Fruit fly (Drosophila melanogaster) whole organism, embryonic: ENCODE results near the gene Mst57Da.

Experiments
- Awh ChIP-seq: fragments of 200-800 bp; sonication (Bioruptor generic); IDR thresholded peaks from 2 replicates; pipeline ENCODE4, ENCODE4 v1.3.6; 2022; ENCODE audit warnings: missing biosample characterization, missing genetic modification characterization
- C15 ChIP-seq: fragments of 200-800 bp; sonication (Bioruptor generic); IDR thresholded peaks from 3 replicates; pipeline ENCODE4 v1.3.6; 2022; ENCODE audit warnings: missing biosample characterization, missing genetic modification characterization
- CG11456 ChIP-seq: fragments of 200-800 bp; sonication (Bioruptor generic); IDR thresholded peaks from 3 replicates; pipeline ENCODE4 v1.3.6; 2022; ENCODE audit warnings: missing biosample characterization, missing genetic modification characterization
- CG11723 ChIP-seq: fragments of 200-800 bp; sonication (Bioruptor generic); optimal IDR thresholded peaks from 2 replicates; lab custom pipeline; 2017; ENCODE audit warnings: missing biosample characterization, mild to moderate bottlenecking, missing genetic modification characterization
- CG13624 ChIP-seq: fragments of 200-800 bp; sonication (Bioruptor generic); optimal IDR thresholded peaks from 2 replicates; lab custom pipeline; 2016; ENCODE audit warnings: missing biosample characterization, missing genetic modification characterization
- CG1647 ChIP-seq: fragments of 200-800 bp; sonication (Bioruptor generic); optimal IDR thresholded peaks from 3 replicates; lab custom pipeline; 2016; ENCODE audit warnings: missing biosample characterization, missing genetic modification characterization
- CG17359 ChIP-seq: fragments of 200-800 bp; sonication (Bioruptor generic); optimal IDR thresholded peaks from 3 replicates; lab custom pipeline; 2018; ENCODE audit warnings: missing biosample characterization, mild to moderate bottlenecking, missing genetic modification characterization, moderate library complexity
- CG17361 ChIP-seq: fragments of 200-800 bp; sonication (Bioruptor generic); IDR thresholded peaks from 3 replicates; pipeline ENCODE4 v1.3.6; 2022; ENCODE audit warnings: missing biosample characterization, missing genetic modification characterization
- CG17802 ChIP-seq: fragments of 200-800 bp; sonication (Bioruptor generic); optimal IDR thresholded peaks from 2 replicates; lab custom pipeline; 2018; ENCODE audit warnings: missing biosample characterization, mild to moderate bottlenecking, missing genetic modification characterization, moderate library complexity
- CG2875 ChIP-seq: fragments of 200-800 bp; sonication (Bioruptor generic); optimal IDR thresholded peaks from 2 replicates; lab custom pipeline; 2017; ENCODE audit warnings: missing biosample characterization, mild to moderate bottlenecking, missing genetic modification characterization, missing genetic modification reagents
- CG30431 ChIP-seq: fragments of 200-800 bp; sonication (Bioruptor generic); optimal IDR thresholded peaks from 2 replicates; lab custom pipeline; 2017; ENCODE audit warnings: missing biosample characterization, missing genetic modification characterization
- CG34224 ChIP-seq: fragments of 200-800 bp; sonication (Bioruptor generic); IDR thresholded peaks from 3 replicates; pipeline ENCODE4 v1.3.6; 2022; ENCODE audit warnings: missing biosample characterization, missing genetic modification characterization; ENCODE audit not compliant: partially characterized antibody
- CG3838 ChIP-seq: fragments of 200-800 bp; sonication (Bioruptor generic); optimal IDR thresholded peaks from 3 replicates; lab custom pipeline; 2016; ENCODE audit warnings: missing biosample characterization, missing genetic modification characterization
- CG4282 ChIP-seq: fragments of 200-800 bp; sonication (Bioruptor generic); optimal IDR thresholded peaks from 2 replicates; lab custom pipeline; 2016; ENCODE audit warnings: missing biosample characterization, missing genetic modification characterization
- CG4328 ChIP-seq: fragments of 200-800 bp; sonication (Bioruptor generic); optimal IDR thresholded peaks from 3 replicates; lab custom pipeline; 2017; ENCODE audit warnings: missing biosample characterization, missing genetic modification reagents, missing genetic modification characterization
- CG9727 ChIP-seq: fragments of 200-800 bp; sonication (Bioruptor generic); optimal IDR thresholded peaks from 3 replicates; lab custom pipeline; 2017; ENCODE audit warnings: missing biosample characterization, mild to moderate bottlenecking, missing genetic modification characterization
- Dad ChIP-seq: fragments of 200-800 bp; sonication (Bioruptor generic); optimal IDR thresholded peaks from 3 replicates; lab custom pipeline; 2016; ENCODE audit warnings: missing biosample characterization, missing genetic modification characterization
- Doc3 ChIP-seq: fragments of 200-800 bp; sonication (Bioruptor generic); IDR thresholded peaks from 3 replicates; pipeline ENCODE4 v1.3.6; 2022; ENCODE audit warnings: missing biosample characterization, missing genetic modification characterization; ENCODE audit not compliant: partially characterized antibody
- Eip74EF ChIP-seq, 2 experiments: fragments of 200-800 bp in 1 of 2; fragments of >200 bp in 1 of 2; sonication (Bioruptor generic) in 1 of 2; optimal IDR thresholded peaks; 2 replicates each; lab custom pipeline; 2017 to 2019; ENCODE audit warnings: missing biosample characterization in 2 of 2, missing genetic modification characterization in 2 of 2, mild to moderate bottlenecking in 1 of 2, moderate library complexity in 1 of 2
- Fer3 ChIP-seq: fragments of 200-800 bp; sonication (Bioruptor generic); optimal IDR thresholded peaks from 2 replicates; lab custom pipeline; 2018; ENCODE audit warnings: missing biosample characterization, mild to moderate bottlenecking, missing genetic modification characterization, moderate library complexity
- H15 ChIP-seq: fragments of 200-800 bp; sonication (Bioruptor generic); IDR thresholded peaks from 3 replicates; pipeline ENCODE4 v1.3.6; 2022; ENCODE audit warnings: missing biosample characterization, missing genetic modification characterization
- H2.0 ChIP-seq: fragments of 200-800 bp; sonication (Bioruptor generic); IDR thresholded peaks from 2 replicates; pipeline ENCODE4 v1.3.6; 2022; ENCODE audit warnings: missing biosample characterization, missing genetic modification characterization
- HHEX ChIP-seq: fragments of 200-800 bp; sonication (Bioruptor generic); optimal IDR thresholded peaks from 3 replicates; lab custom pipeline; 2017; ENCODE audit warnings: missing biosample characterization, mild to moderate bottlenecking, missing genetic modification characterization, missing genetic modification reagents
- Hmx ChIP-seq: fragments of 200-800 bp; sonication (Bioruptor generic); optimal IDR thresholded peaks from 2 replicates; lab custom pipeline; 2016; ENCODE audit warnings: missing biosample characterization, missing genetic modification characterization
- MESR4 ChIP-seq: fragments of 200-800 bp; sonication (Bioruptor generic); optimal IDR thresholded peaks from 2 replicates; lab custom pipeline; 2018; ENCODE audit warnings: missing biosample characterization, mild to moderate bottlenecking, missing genetic modification characterization, moderate library complexity
- Pdp1 ChIP-seq, 2 experiments: fragments of 200-800 bp; sonication (Bioruptor generic); optimal IDR thresholded peaks; 3 replicates each; lab custom pipeline; 2016; ENCODE audit warnings: missing biosample characterization in 2 of 2, missing genetic modification characterization in 2 of 2, mild to moderate bottlenecking in 1 of 2, moderate library complexity in 1 of 2
- Spps ChIP-seq: fragments of 200-800 bp; sonication (Bioruptor generic); optimal IDR thresholded peaks from 2 replicates; lab custom pipeline; 2018; ENCODE audit warnings: missing biosample characterization, mild to moderate bottlenecking, missing genetic modification characterization
- ash1 ChIP-seq: fragments of 200-800 bp; sonication (Bioruptor generic); optimal IDR thresholded peaks from 2 replicates; lab custom pipeline; 2018; ENCODE audit warnings: missing biosample characterization, mild to moderate bottlenecking, missing genetic modification characterization
- bowl ChIP-seq: fragments of 200-800 bp; sonication (Bioruptor generic); IDR thresholded peaks from 2 replicates; pipeline ENCODE4 v1.3.6; 2022; ENCODE audit warnings: missing biosample characterization, missing genetic modification characterization
- cato ChIP-seq: fragments of 200-800 bp; sonication (Bioruptor generic); optimal IDR thresholded peaks from 2 replicates; lab custom pipeline; 2016; ENCODE audit warnings: missing biosample characterization, missing genetic modification characterization, borderline replicate concordance
- crp ChIP-seq, 2 experiments: fragments of 200-800 bp; sonication (Bioruptor generic); optimal IDR thresholded peaks; 2 replicates in 1 of 2; 3 replicates in 1 of 2; lab custom pipeline; 2017; ENCODE audit warnings: missing biosample characterization in 2 of 2, missing genetic modification characterization in 2 of 2, mild to moderate bottlenecking in 1 of 2, moderate library complexity in 1 of 2
- danr ChIP-seq: fragments of 200-800 bp; sonication (Bioruptor generic); IDR thresholded peaks from 2 replicates; pipeline ENCODE4 v1.3.6; 2022; ENCODE audit warnings: missing biosample characterization, missing genetic modification characterization
- dimm ChIP-seq: fragments of 200-800 bp; sonication (Bioruptor generic); IDR thresholded peaks from 2 replicates; pipeline ENCODE4 v1.3.6; 2022; ENCODE audit warnings: missing biosample characterization, missing genetic modification characterization
- dmrt99B ChIP-seq: fragments of 200-800 bp; sonication (Bioruptor generic); optimal IDR thresholded peaks from 2 replicates; lab custom pipeline; 2018; ENCODE audit warnings: missing biosample characterization, mild to moderate bottlenecking, missing genetic modification characterization, moderate library complexity
- dpn ChIP-seq, 2 experiments: fragments of 200-800 bp; sonication (Bioruptor generic); optimal IDR thresholded peaks; 3 replicates each; lab custom pipeline; 2016; ENCODE audit warnings: missing biosample characterization in 2 of 2, missing genetic modification characterization in 2 of 2
- ems ChIP-seq: fragments of 200-800 bp; sonication (Bioruptor generic); optimal IDR thresholded peaks from 3 replicates; lab custom pipeline; 2016; ENCODE audit warnings: missing biosample characterization, missing genetic modification characterization
- fd102C ChIP-seq: fragments of 200-800 bp; sonication (Bioruptor generic); optimal IDR thresholded peaks from 2 replicates; lab custom pipeline; 2018; ENCODE audit warnings: missing biosample characterization, mild to moderate bottlenecking, missing genetic modification characterization, moderate library complexity
- ftz-f1 ChIP-seq: fragments of 200-800 bp; sonication (Bioruptor generic); optimal IDR thresholded peaks from 2 replicates; lab custom pipeline; 2016; ENCODE audit warnings: missing biosample characterization, missing genetic modification characterization
- hb ChIP-seq: fragments of 200-800 bp; sonication (Bioruptor generic); IDR thresholded peaks from 3 replicates; pipeline ENCODE4 v1.3.6; 2022; ENCODE audit warnings: missing biosample characterization, missing genetic modification characterization; ENCODE audit not compliant: partially characterized antibody
- hth ChIP-seq: fragments of >200 bp; optimal IDR thresholded peaks from 2 replicates; lab custom pipeline; 2017; ENCODE audit warnings: inconsistent platforms
- luna ChIP-seq: fragments of 200-800 bp; sonication (Bioruptor generic); optimal IDR thresholded peaks from 2 replicates; lab custom pipeline; 2016; ENCODE audit warnings: missing biosample characterization, missing genetic modification characterization
- mam ChIP-seq: fragments of 200-800 bp; sonication (Bioruptor generic); optimal IDR thresholded peaks from 3 replicates; lab custom pipeline; 2016; ENCODE audit warnings: missing biosample characterization, missing genetic modification characterization
- p53 ChIP-seq: fragments of 200-800 bp; sonication (Bioruptor generic); optimal IDR thresholded peaks from 2 replicates; lab custom pipeline; 2016; ENCODE audit warnings: missing biosample characterization, missing genetic modification characterization
- peb ChIP-seq: fragments of 200-800 bp; sonication (Bioruptor generic); IDR thresholded peaks from 2 replicates; pipeline ENCODE4 v1.3.6; 2022; ENCODE audit warnings: missing biosample characterization, missing genetic modification characterization
- psq ChIP-seq: fragments of 200-800 bp; sonication (Bioruptor generic); optimal IDR thresholded peaks from 2 replicates; lab custom pipeline; 2017; ENCODE audit warnings: missing biosample characterization, missing genetic modification characterization
- sc ChIP-seq, 3 experiments: fragments of >200 bp in 2 of 3; fragments of 200-800 bp in 1 of 3; sonication (Bioruptor generic) in 1 of 3; optimal IDR thresholded peaks; 2 replicates in 2 of 3; 3 replicates in 1 of 3; lab custom pipeline; 2017; ENCODE audit warnings: mild to moderate bottlenecking in 1 of 3, missing biosample characterization in 1 of 3, missing genetic modification characterization in 1 of 3, missing genetic modification reagents in 1 of 3
- sens ChIP-seq: fragments of 200-800 bp; sonication (Bioruptor generic); peaks from one replicate; lab custom pipeline; 2016; ENCODE audit warnings: missing biosample characterization, missing genetic modification characterization
- slbo ChIP-seq: fragments of 200-800 bp; sonication (Bioruptor generic); IDR thresholded peaks from 2 replicates; pipeline ENCODE4 v1.3.6; 2022; ENCODE audit warnings: missing biosample characterization, missing genetic modification characterization
- slp2 ChIP-seq: fragments of 200-800 bp; sonication (Bioruptor generic); optimal IDR thresholded peaks from 2 replicates; lab custom pipeline; 2016; ENCODE audit warnings: missing biosample characterization, missing genetic modification characterization
- zen2 ChIP-seq: fragments of 200-800 bp; sonication (Bioruptor generic); IDR thresholded peaks from 3 replicates; pipeline ENCODE4 v1.3.6; 2022; ENCODE audit warnings: missing biosample characterization, missing genetic modification characterization; ENCODE audit not compliant: partially characterized antibody

Mst57Da gene

DNA sequence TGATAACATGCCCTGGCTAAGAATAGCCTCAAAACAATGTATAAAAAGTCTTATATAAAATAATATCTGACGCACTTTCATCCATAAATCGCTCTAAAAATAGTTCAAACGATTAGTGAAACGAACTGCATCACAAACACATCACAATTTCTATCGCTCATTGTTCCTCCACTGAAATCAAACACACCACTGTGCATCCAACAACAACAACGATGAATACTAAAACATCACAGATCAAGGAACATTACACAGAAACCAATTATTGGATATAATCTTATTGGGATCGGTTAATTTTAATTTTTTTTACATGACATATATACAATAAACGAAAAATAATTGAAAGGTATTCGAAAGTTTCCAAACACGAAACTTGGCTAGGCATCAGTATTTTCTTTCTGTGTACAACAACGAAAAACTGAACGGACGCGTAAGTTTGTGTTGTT, 47.6 kb upstream of the Mst57Da start (continued):
- TF ChIP-seq CG11456 (GFP tag; lab: Robert Waterston, UW) (no peak), H2.0 (GFP tag; lab: Robert Waterston, UW) (peak; percentile 78), sens (GFP tag; lab: Kevin White, UChicago) (peak; percentile 96), hb (GFP tag; lab: Robert Waterston, UW) (no peak), HHEX (GFP tag; lab: Kevin White, UChicago) (peak; percentile 68), ems (GFP tag; lab: Kevin White, UChicago) (peak; percentile 50), CG3838 (GFP tag; lab: Kevin White, UChicago) (peak; percentile 10), CG34224 (no peak), slp2 (GFP tag; lab: Kevin White, UChicago) (peak; percentile 67), Spps (tag; lab: Kevin White, UChicago) (peak; percentile 57), peb (GFP tag; lab: Robert Waterston, UW) (peak; percentile 46; the same call in 1 of the 2 replicates), CG30431 (GFP tag; lab: Kevin White, UChicago) (peak; percentile 42), Pdp1 (GFP tag; optimal IDR thresholded peaks at IDR 0.05; lab: Kevin White, UChicago) (peak; percentile 61), CG2875 (GFP tag; lab: Kevin White, UChicago) (peak; percentile 44), Doc3 (GFP tag; lab: Robert Waterston, UW) (no peak), Hmx (peak; percentile 64), Fer3 (tag; lab: Kevin White, UChicago) (peak; percentile 74), CG4328 (peak; percentile 65), ftz-f1 (GFP tag; lab: Kevin White, UChicago) (no peak), p53 (no peak), CG1647 (GFP tag; lab: Kevin White, UChicago) (peak; percentile 53), CG17361 (GFP tag; lab: Robert Waterston, UW) (peak; percentile 81), zen2 (GFP tag; lab: Robert Waterston, UW) (no peak), luna (no peak), ash1 (GFP tag; lab: Kevin White, UChicago) (no peak), CG4282 (no peak), H15 (GFP tag; lab: Robert Waterston, UW) (no peak; the same call in 2 of the 3 replicates), psq (no peak), cato (GFP tag; lab: Kevin White, UChicago) (peak; percentile 66), bowl (GFP tag; lab: Robert Waterston, UW) (0 out of 2 replicates have a peak, but pooled peaks have one; percentile 43), dimm (GFP tag; lab: Robert Waterston, UW) (peak; percentile 70), CG17359 (peak; percentile 89), fd102C (GFP tag; lab: Kevin White, UChicago) (no peak), CG11723 (GFP tag; lab: Kevin White, UChicago) (peak; percentile 52), hth (lab: Kevin White, UChicago) (no peak), Eip74EF (GFP tag; optimal IDR thresholded peaks at IDR 0.05; lab: Kevin White, UChicago) (peak in 1 of 2 experiments; percentile 67), dpn (GFP tag; optimal IDR thresholded peaks at IDR 0.05; lab: Kevin White, UChicago) (peak; percentile 75 to 83), Awh (peak; percentile 88), mam (peak; percentile 68), dmrt99B (tag; lab: Kevin White, UChicago) (peak; percentile 90), C15 (0 out of 3 replicates have a peak, but pooled peaks have one; percentile 30), CG17802 (tag; lab: Kevin White, UChicago) (no peak), Dad (GFP tag; lab: Kevin White, UChicago) (peak; percentile 47), MESR4 (GFP tag; lab: Kevin White, UChicago) (peak; percentile 18), danr (GFP tag; lab: Robert Waterston, UW) (no peak), CG13624 (peak; percentile 71), CG9727 (GFP tag; lab: Kevin White, UChicago) (peak; percentile 71), sc (optimal IDR thresholded peaks at IDR 0.05; lab: Kevin White, UChicago) (no peak), sc (GFP tag; optimal IDR thresholded peaks at IDR 0.05; lab: Kevin White, UChicago) (peak; percentile 69), slbo (GFP tag; lab: Robert Waterston, UW) (peak; percentile 83), crp (GFP tag; optimal IDR thresholded peaks at IDR 0.05; lab: Kevin White, UChicago) (no peak)
